Worm (Caenorhabditis elegans) whole organism, late embryonic: ENCODE measurements around the gene K07F5.6.

Source experiments
- F13H6.1 ChIP-seq: sonication (generic microtip); optimal IDR thresholded peaks from 2 replicates; lab custom pipeline; 2016; ENCODE audit warnings: missing genetic modification characterization, missing compliant biosample characterization
- ama-1 ChIP-seq: fragments of 150-350 bp; optimal IDR thresholded peaks from 2 replicates; lab custom pipeline; 2014
- ceh-22 ChIP-seq: sonication (generic microtip); optimal IDR thresholded peaks from 2 replicates; lab custom pipeline; 2017; ENCODE audit warnings: missing biosample characterization, missing genetic modification characterization
- ceh-30 ChIP-seq: fragments of 150-350 bp; optimal IDR thresholded peaks from 2 replicates; lab custom pipeline; 2014; ENCODE audit warnings: missing biosample characterization, missing genetic modification characterization
- ceh-9 ChIP-seq: sonication (generic microtip); optimal IDR thresholded peaks from 2 replicates; lab custom pipeline; 2016; ENCODE audit warnings: mild to moderate bottlenecking, missing genetic modification characterization, inconsistent platforms, missing compliant biosample characterization
- fkh-10 ChIP-seq: fragments of 150-350 bp; optimal IDR thresholded peaks from 2 replicates; lab custom pipeline; 2014; ENCODE audit warnings: missing biosample characterization, missing genetic modification reagents, missing genetic modification characterization
- hlh-15 ChIP-seq: sonication (generic microtip); optimal IDR thresholded peaks from 2 replicates; lab custom pipeline; 2016; ENCODE audit warnings: missing genetic modification characterization, missing compliant biosample characterization
- nfya-1 ChIP-seq: sonication (generic microtip); optimal IDR thresholded peaks from 2 replicates; lab custom pipeline; 2017; ENCODE audit warnings: missing genetic modification characterization, mild to moderate bottlenecking, missing compliant biosample characterization, antibody characterized with exemption, moderate library complexity
- nhr-11 ChIP-seq: fragments of 150-350 bp; optimal IDR thresholded peaks from 2 replicates; lab custom pipeline; 2014; ENCODE audit warnings: missing biosample characterization, missing genetic modification characterization
- npax-4 ChIP-seq: sonication (generic microtip); optimal IDR thresholded peaks from 2 replicates; lab custom pipeline; 2016; ENCODE audit warnings: missing genetic modification characterization, missing compliant biosample characterization
- pat-9 ChIP-seq: fragments of 200-800 bp; sonication (Bioruptor generic); optimal IDR thresholded peaks from 2 replicates; lab custom pipeline; 2018; ENCODE audit warnings: mild to moderate bottlenecking, missing genetic modification characterization, moderate library complexity, missing compliant biosample characterization
- pha-4 ChIP-seq: fragments of 150-350 bp; optimal IDR thresholded peaks from 2 replicates; lab custom pipeline; 2018; ENCODE audit warnings: missing biosample characterization, missing genetic modification reagents, missing genetic modification characterization
- pqm-1 ChIP-seq: sonication (generic microtip); optimal IDR thresholded peaks from 2 replicates; lab custom pipeline; 2016; ENCODE audit warnings: missing genetic modification characterization, missing compliant biosample characterization

DNA sequence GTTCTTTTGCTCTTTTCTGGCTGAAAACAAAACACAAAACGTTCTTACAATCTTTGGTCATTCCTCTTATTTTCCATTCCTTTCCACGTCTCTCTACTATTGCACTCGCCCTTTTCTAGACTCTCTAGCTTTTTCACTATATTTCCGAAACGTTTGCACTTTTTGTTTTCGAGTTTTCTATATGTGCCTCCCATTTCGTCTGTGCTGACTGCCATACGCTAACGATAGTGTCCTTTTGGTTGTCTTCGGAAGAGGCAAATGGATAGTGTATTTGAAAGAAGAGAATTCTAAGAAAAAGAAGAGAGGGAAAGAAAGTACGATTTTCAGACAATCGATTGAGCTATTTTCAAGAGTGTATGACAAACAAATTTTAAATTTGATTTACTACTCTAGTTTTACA is 26.3 kb upstream of the K07F5.6 start:
- TF ChIP-seq pat-9 (no peak), ama-1 (lab: Kevin White, UChicago) (no peak), pqm-1 (tag; lab: Kevin White, UChicago) (no peak), npax-4 (tag; lab: Kevin White, UChicago) (no peak), ceh-30 (tag; lab: Kevin White, UChicago) (no peak), nfya-1 (no peak), nhr-11 (tag; lab: Kevin White, UChicago) (no peak), ceh-9 (tag; lab: Kevin White, UChicago) (no peak), pha-4 (tag; lab: Kevin White, UChicago) (no peak), F13H6.1 (no peak), hlh-15 (tag; lab: Kevin White, UChicago) (no peak), ceh-22 (tag; lab: Kevin White, UChicago) (no peak), fkh-10 (no peak)
